Fruit fly (Drosophila melanogaster): ENCODE data around the gene Manf.

The Manf gene

DNA sequence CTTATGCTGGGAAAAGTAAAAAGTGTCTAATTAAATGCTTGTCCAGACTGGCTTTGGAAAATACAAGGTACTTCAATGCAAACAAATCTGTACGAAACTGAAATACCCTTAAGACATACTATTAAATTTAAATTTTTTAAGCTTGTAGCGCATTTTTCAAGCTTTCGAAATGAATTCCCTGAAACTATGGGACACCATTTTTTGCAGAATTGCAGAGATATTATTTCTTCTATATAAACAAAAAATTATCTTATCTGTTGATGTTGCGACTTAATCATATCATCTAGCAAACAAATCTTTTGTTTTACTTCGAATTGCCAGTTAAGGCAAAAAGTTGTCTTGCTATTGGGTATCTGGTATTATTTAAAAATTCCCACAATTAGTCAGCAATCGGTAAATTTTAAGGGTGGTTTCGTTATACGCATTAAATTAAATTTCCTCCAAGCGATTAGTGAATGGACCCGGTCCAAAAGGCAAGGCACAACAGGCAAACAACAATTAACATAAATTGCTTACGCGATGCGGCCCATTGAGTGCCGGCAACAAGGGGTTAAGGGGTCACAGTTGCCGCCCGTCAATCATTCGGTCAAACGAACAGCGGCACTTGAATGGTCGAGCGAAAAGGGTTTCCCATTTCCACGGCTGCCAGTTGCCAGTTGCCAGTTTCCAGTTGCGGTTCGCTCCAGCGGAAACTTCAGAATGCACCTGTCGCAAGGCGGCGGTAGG, 12.7 kb upstream of the Manf start (continued):
- TF ChIP-seq CG6791 (GFP tag; IDR thresholded peaks at IDR 0.05; ENCODE audit: partially characterized antibody) (no peak), CG13424 (tag; optimal IDR thresholded peaks at IDR 0.05) (no peak), dysf (GFP tag; IDR thresholded peaks at IDR 0.05) (no peak), CG12391 (tag; optimal IDR thresholded peaks at IDR 0.05) (peak; percentile 38), bcd (GFP tag; optimal IDR thresholded peaks at IDR 0.05) (no peak), CG17328 (GFP tag; IDR thresholded peaks at IDR 0.05) (no peak), fu2 (GFP tag; optimal IDR thresholded peaks at IDR 0.05) (no peak), HmgZ (tag; optimal IDR thresholded peaks at IDR 0.05) (no peak), D19A (tag; optimal IDR thresholded peaks at IDR 0.05) (peak; percentile 96), CG1233 (GFP tag; optimal IDR thresholded peaks at IDR 0.05) (no peak), CG17912 (GFP tag; optimal IDR thresholded peaks at IDR 0.05) (no peak), pb (GFP tag; optimal IDR thresholded peaks at IDR 0.05) (no peak), kni (GFP tag; optimal IDR thresholded peaks at IDR 0.05) (peak; percentile 91), CG2199 (GFP tag; IDR thresholded peaks at IDR 0.05) (no peak), CG1647 (GFP tag; optimal IDR thresholded peaks at IDR 0.05) (no peak), CG7556 (GFP tag; optimal IDR thresholded peaks at IDR 0.05) (peak; percentile 25), CG14050 (GFP tag; IDR thresholded peaks at IDR 0.05) (no peak), Xrp1 (GFP tag; IDR thresholded peaks at IDR 0.05) (no peak), NK7.1 (GFP tag; optimal IDR thresholded peaks at IDR 0.05) (no peak), CG13287 (GFP tag; IDR thresholded peaks at IDR 0.05; ENCODE audit: partially characterized antibody) (no peak), inv (GFP tag; IDR thresholded peaks at IDR 0.05; ENCODE audit: partially characterized antibody) (no peak), CG30403 (GFP tag; optimal IDR thresholded peaks at IDR 0.05) (peak; percentile 2), CG7987 (GFP tag; optimal IDR thresholded peaks at IDR 0.05) (no peak), lola (GFP tag; optimal IDR thresholded peaks at IDR 0.05) (peak in 1 of 3 experiments; percentile 27), sna (GFP tag; IDR thresholded peaks at IDR 0.05; ENCODE audit: partially characterized antibody) (no peak), Sox100B (GFP tag; optimal IDR thresholded peaks at IDR 0.05) (peak; percentile 47), peb (GFP tag; IDR thresholded peaks at IDR 0.05) (no peak), Nf-YB (GFP tag; optimal IDR thresholded peaks at IDR 0.05) (no peak), dimm (GFP tag; IDR thresholded peaks at IDR 0.05) (no peak), CG8388 (GFP tag; optimal IDR thresholded peaks at IDR 0.05) (peak; percentile 22), ind (GFP tag; optimal IDR thresholded peaks at IDR 0.05) (no peak), gsb (GFP tag; IDR thresholded peaks at IDR 0.05) (no peak), CG10979 (tag; optimal IDR thresholded peaks at IDR 0.05) (peak; percentile 15), CG10209 (GFP tag; optimal IDR thresholded peaks at IDR 0.05) (no peak), CG31441 (GFP tag; IDR thresholded peaks at IDR 0.05) (no peak), HLHmδ (GFP tag; optimal IDR thresholded peaks at IDR 0.05) (no peak), Sry-β (GFP tag; optimal IDR thresholded peaks at IDR 0.05) (no peak), CG2129 (GFP tag; IDR thresholded peaks at IDR 0.05; ENCODE audit: partially characterized antibody) (no peak), org-1 (GFP tag; optimal IDR thresholded peaks at IDR 0.05) (no peak), Abd-B (GFP tag; optimal IDR thresholded peaks at IDR 0.05) (no peak), CG8281 (tag; optimal IDR thresholded peaks at IDR 0.05) (no peak), exex (tag; optimal IDR thresholded peaks at IDR 0.05) (no peak), fd102C (GFP tag; optimal IDR thresholded peaks at IDR 0.05) (no peak), CG2116 (GFP tag; optimal IDR thresholded peaks at IDR 0.05) (no peak), CG11504 (tag; optimal IDR thresholded peaks at IDR 0.05) (peak; percentile 42), hb (GFP tag; IDR thresholded peaks at IDR 0.05; ENCODE audit: partially characterized antibody) (no peak), insv (GFP tag; optimal IDR thresholded peaks at IDR 0.05) (no peak), wdn (GFP tag; IDR thresholded peaks at IDR 0.05) (0 out of 2 replicates have a peak, but pooled peaks have one; percentile 12)
